Fruit fly (Drosophila melanogaster) whole organism, prepupa: ENCODE results near the gene CG42556.

Source experiments
- Blimp-1 ChIP-seq: fragments of 200-800 bp; sonication (Bioruptor generic); optimal IDR thresholded peaks from 3 replicates; lab custom pipeline; 2017; ENCODE audit warnings: missing biosample characterization, missing genetic modification characterization, mild to moderate bottlenecking, moderate library complexity, missing genetic modification reagents
- CG10631 ChIP-seq: fragments of 200-800 bp; sonication (Bioruptor generic); optimal IDR thresholded peaks from 2 replicates; lab custom pipeline; 2016; ENCODE audit warnings: missing biosample characterization, missing genetic modification characterization
- CG11762 ChIP-seq: fragments of 200-800 bp; sonication (Bioruptor generic); optimal IDR thresholded peaks from 3 replicates; lab custom pipeline; 2016; ENCODE audit warnings: missing biosample characterization, missing genetic modification characterization; ENCODE audit not compliant: insufficient read depth
- CG1621 ChIP-seq: fragments of 200-800 bp; sonication (Bioruptor generic); optimal IDR thresholded peaks from 3 replicates; lab custom pipeline; 2018; ENCODE audit warnings: missing biosample characterization, mild to moderate bottlenecking, missing genetic modification characterization
- CG16779 ChIP-seq: fragments of 200-800 bp; sonication (Bioruptor generic); optimal IDR thresholded peaks from 3 replicates; lab custom pipeline; 2017; ENCODE audit warnings: missing biosample characterization, mild to moderate bottlenecking, missing genetic modification characterization
- CG3032 ChIP-seq: fragments of 200-800 bp; optimal IDR thresholded peaks from 2 replicates; lab custom pipeline; 2019; ENCODE audit warnings: missing biosample characterization, mild to moderate bottlenecking, missing genetic modification characterization, moderate library complexity
- CG31627 ChIP-seq: fragments of 200-800 bp; sonication (Bioruptor generic); optimal IDR thresholded peaks from 3 replicates; lab custom pipeline; 2016; ENCODE audit warnings: missing biosample characterization, missing genetic modification characterization
- CG32006 ChIP-seq: fragments of 200-800 bp; sonication (Bioruptor generic); optimal IDR thresholded peaks from 3 replicates; lab custom pipeline; 2017; ENCODE audit warnings: missing biosample characterization, mild to moderate bottlenecking, missing genetic modification characterization
- CG34406 ChIP-seq: fragments of 200-800 bp; sonication (Bioruptor generic); optimal IDR thresholded peaks from 3 replicates; lab custom pipeline; 2016; ENCODE audit warnings: missing biosample characterization, missing genetic modification characterization
- CG4318 ChIP-seq: fragments of 200-800 bp; sonication (Bioruptor generic); optimal IDR thresholded peaks from 3 replicates; lab custom pipeline; 2017; ENCODE audit warnings: missing biosample characterization, mild to moderate bottlenecking, missing genetic modification characterization
- CG6163 ChIP-seq: fragments of 200-800 bp; sonication (Bioruptor generic); IDR thresholded peaks from 3 replicates; pipeline ENCODE4 v1.3.6; 2022; ENCODE audit warnings: missing biosample characterization, missing genetic modification characterization
- CG6276 ChIP-seq: fragments of 200-800 bp; sonication (Bioruptor generic); optimal IDR thresholded peaks from 2 replicates; lab custom pipeline; 2017; ENCODE audit warnings: missing biosample characterization, mild to moderate bottlenecking, missing genetic modification characterization
- CG6792 ChIP-seq: fragments of 200-800 bp; sonication (Bioruptor generic); optimal IDR thresholded peaks from 3 replicates; lab custom pipeline; 2016; ENCODE audit warnings: missing biosample characterization, missing genetic modification characterization
- CG6854 ChIP-seq: fragments of 200-800 bp; sonication (Bioruptor generic); optimal IDR thresholded peaks from 2 replicates; lab custom pipeline; 2017; ENCODE audit warnings: missing biosample characterization, mild to moderate bottlenecking, missing genetic modification characterization
- CG7368 ChIP-seq: fragments of 200-800 bp; sonication (Bioruptor generic); optimal IDR thresholded peaks from 3 replicates; lab custom pipeline; 2016; ENCODE audit warnings: missing biosample characterization, missing genetic modification characterization
- CG8119 ChIP-seq: fragments of 200-800 bp; sonication (Bioruptor generic); IDR thresholded peaks from 3 replicates; pipeline ENCODE4 v1.3.6; 2022; ENCODE audit warnings: missing biosample characterization, missing genetic modification characterization
- CG8319 ChIP-seq: fragments of 200-800 bp; sonication (Bioruptor generic); optimal IDR thresholded peaks from 3 replicates; lab custom pipeline; 2016; ENCODE audit warnings: missing biosample characterization, missing genetic modification characterization
- CG8632 ChIP-seq: fragments of 200-800 bp; sonication (Bioruptor generic); optimal IDR thresholded peaks from 3 replicates; lab custom pipeline; 2016; ENCODE audit warnings: missing biosample characterization, missing genetic modification characterization
- CG9139 ChIP-seq: fragments of 200-800 bp; sonication (Bioruptor generic); optimal IDR thresholded peaks from 3 replicates; lab custom pipeline; 2017; ENCODE audit warnings: missing biosample characterization, mild to moderate bottlenecking, missing genetic modification characterization
- Eip78C ChIP-seq: fragments of 200-800 bp; sonication (Bioruptor generic); peaks from one replicate; lab custom pipeline; 2016; ENCODE audit warnings: missing biosample characterization, missing genetic modification characterization
- Eip93F ChIP-seq: fragments of 200-800 bp; sonication (Bioruptor generic); optimal IDR thresholded peaks from 2 replicates; lab custom pipeline; 2016; ENCODE audit warnings: missing biosample characterization, mild to moderate bottlenecking, missing genetic modification characterization
- Ets96B ChIP-seq: fragments of 200-800 bp; optimal IDR thresholded peaks from 2 replicates; lab custom pipeline; 2019; ENCODE audit warnings: missing biosample characterization, mild to moderate bottlenecking, missing genetic modification characterization, moderate library complexity
- Gug ChIP-seq: fragments of 200-800 bp; sonication (Bioruptor generic); IDR thresholded peaks from 2 replicates; pipeline ENCODE4 v1.3.6; 2022; ENCODE audit warnings: missing biosample characterization, missing genetic modification characterization
- Hr38 ChIP-seq: sonication (Bioruptor generic); optimal IDR thresholded peaks from 2 replicates; lab custom pipeline; 2016; ENCODE audit warnings: missing biosample characterization, missing genetic modification characterization
- Hr39 ChIP-seq: fragments of 200-800 bp; sonication (Bioruptor generic); optimal IDR thresholded peaks from 2 replicates; lab custom pipeline; 2016; ENCODE audit warnings: missing biosample characterization, missing genetic modification characterization
- Hr4 ChIP-seq: fragments of 200-800 bp; sonication (Bioruptor generic); optimal IDR thresholded peaks from 3 replicates; lab custom pipeline; 2016; ENCODE audit warnings: missing biosample characterization, missing genetic modification characterization
- Lpt ChIP-seq: fragments of 200-800 bp; sonication (Bioruptor generic); optimal IDR thresholded peaks from 3 replicates; lab custom pipeline; 2016; ENCODE audit warnings: missing biosample characterization, missing genetic modification characterization
- Met ChIP-seq: fragments of 200-800 bp; sonication (Bioruptor generic); optimal IDR thresholded peaks from 3 replicates; lab custom pipeline; 2016; ENCODE audit warnings: missing biosample characterization, missing genetic modification characterization
- OdsH ChIP-seq: fragments of 200-800 bp; sonication (Bioruptor generic); optimal IDR thresholded peaks from 3 replicates; lab custom pipeline; 2016; ENCODE audit warnings: missing biosample characterization, missing genetic modification characterization
- Smox ChIP-seq: fragments of 200-800 bp; sonication (Bioruptor generic); optimal IDR thresholded peaks from 3 replicates; lab custom pipeline; 2016; ENCODE audit warnings: missing biosample characterization, missing genetic modification characterization
- Sox102F ChIP-seq: fragments of 200-800 bp; sonication (Bioruptor generic); optimal IDR thresholded peaks from 2 replicates; lab custom pipeline; 2016; ENCODE audit warnings: missing biosample characterization, mild to moderate bottlenecking, missing genetic modification characterization
- Sox15 ChIP-seq: fragments of 200-800 bp; sonication (Bioruptor generic); optimal IDR thresholded peaks from 3 replicates; lab custom pipeline; 2016; ENCODE audit warnings: missing biosample characterization, missing genetic modification characterization
- achi ChIP-seq: fragments of 200-800 bp; sonication (Bioruptor generic); optimal IDR thresholded peaks from 3 replicates; lab custom pipeline; 2016; ENCODE audit warnings: missing biosample characterization, missing genetic modification characterization
- cyc ChIP-seq: fragments of 200-800 bp; sonication (Bioruptor generic); optimal IDR thresholded peaks from 3 replicates; lab custom pipeline; 2016; ENCODE audit warnings: missing biosample characterization, missing genetic modification characterization
- dac ChIP-seq: fragments of 200-800 bp; sonication (Bioruptor generic); optimal IDR thresholded peaks from 2 replicates; lab custom pipeline; 2017; ENCODE audit warnings: missing biosample characterization, mild to moderate bottlenecking, missing genetic modification characterization
- dsx ChIP-seq: fragments of 200-800 bp; optimal IDR thresholded peaks from 3 replicates; lab custom pipeline; 2019; ENCODE audit warnings: missing biosample characterization, mild to moderate bottlenecking, missing genetic modification characterization, moderate library complexity; ENCODE audit not compliant: poor library complexity, severe bottlenecking
- eg ChIP-seq: fragments of 200-800 bp; sonication (Bioruptor generic); IDR thresholded peaks from 3 replicates; pipeline ENCODE4 v1.3.6; 2022; ENCODE audit warnings: missing biosample characterization, missing genetic modification characterization
- fd85E ChIP-seq: fragments of 200-800 bp; sonication (Bioruptor generic); optimal IDR thresholded peaks from 3 replicates; lab custom pipeline; 2016; ENCODE audit warnings: missing biosample characterization, missing genetic modification characterization
- fkh ChIP-seq: fragments of 200-800 bp; sonication (Bioruptor generic); optimal IDR thresholded peaks from 3 replicates; lab custom pipeline; 2017; ENCODE audit warnings: missing biosample characterization, mild to moderate bottlenecking, missing genetic modification characterization, moderate library complexity
- lz ChIP-seq: fragments of 200-800 bp; sonication (Bioruptor generic); optimal IDR thresholded peaks from 3 replicates; lab custom pipeline; 2016; ENCODE audit warnings: missing biosample characterization, missing genetic modification characterization
- net ChIP-seq: fragments of 200-800 bp; sonication (Bioruptor generic); optimal IDR thresholded peaks from 3 replicates; lab custom pipeline; 2016; ENCODE audit warnings: missing biosample characterization, missing genetic modification characterization
- pdm3 ChIP-seq: fragments of 200-800 bp; sonication (Bioruptor generic); optimal IDR thresholded peaks from 3 replicates; lab custom pipeline; 2016; ENCODE audit warnings: missing biosample characterization, missing genetic modification characterization
- salr ChIP-seq, 2 experiments: fragments of 200-800 bp; sonication (Bioruptor generic); optimal IDR thresholded peaks; 3 replicates each; lab custom pipeline; 2016 to 2018; ENCODE audit warnings: missing biosample characterization in 2 of 2, missing genetic modification characterization in 2 of 2, mild to moderate bottlenecking in 1 of 2
- spab ChIP-seq: fragments of 200-800 bp; sonication (Bioruptor generic); optimal IDR thresholded peaks from 2 replicates; lab custom pipeline; 2017; ENCODE audit warnings: missing biosample characterization, mild to moderate bottlenecking, missing genetic modification characterization, missing genetic modification reagents
- ss ChIP-seq, 2 experiments: fragments of 200-800 bp; sonication (Bioruptor generic); optimal IDR thresholded peaks; 2 replicates in 1 of 2; 3 replicates in 1 of 2; lab custom pipeline; 2017 to 2018; ENCODE audit warnings: mild to moderate bottlenecking in 2 of 2, missing biosample characterization in 2 of 2, missing genetic modification characterization in 2 of 2, moderate library complexity in 1 of 2
- svp ChIP-seq: fragments of 200-800 bp; sonication (Bioruptor generic); peaks from one replicate; lab custom pipeline; 2016; ENCODE audit warnings: missing biosample characterization, missing genetic modification characterization
- topi ChIP-seq: fragments of 200-800 bp; sonication (Bioruptor generic); optimal IDR thresholded peaks from 3 replicates; lab custom pipeline; 2016; ENCODE audit warnings: missing biosample characterization, missing genetic modification characterization
- vri ChIP-seq: fragments of 200-800 bp; sonication (Bioruptor generic); optimal IDR thresholded peaks from 3 replicates; lab custom pipeline; 2016; ENCODE audit warnings: missing biosample characterization, mild to moderate bottlenecking, missing genetic modification characterization

Gene CG42556

DNA sequence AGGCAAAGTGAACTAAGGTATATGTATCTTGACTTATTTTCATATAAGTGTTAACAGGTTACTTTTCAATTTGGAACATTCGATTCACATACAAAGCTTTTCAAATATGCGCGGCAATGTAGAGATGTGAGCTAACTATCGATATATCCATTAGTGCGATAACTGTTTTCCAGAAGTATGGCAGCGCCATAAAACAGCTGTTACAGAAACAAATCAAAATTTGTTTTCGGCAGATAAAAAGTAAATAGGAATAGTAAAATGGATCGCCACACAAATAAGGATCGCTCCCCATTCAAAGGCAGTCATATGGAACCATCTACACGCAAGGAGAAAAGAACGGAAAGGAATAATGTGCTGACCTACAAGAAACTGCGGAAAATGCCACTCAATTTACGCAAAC is 10.4 kb upstream of the CG42556 start, which contains the start of the genes CG32832, CG31743 and CG34313:
TSS of gene CG32832 (minus strand) at position 3 of the 400 bp plus-strand sequence.
TSS of gene CG31743 (plus strand) at position 230 of the 400 bp plus-strand sequence.
TSS of gene CG34313 (plus strand) at position 230 of the 400 bp plus-strand sequence.
- TF ChIP-seq CG34406 (GFP tag; lab: Kevin White, UChicago) = no peak
- TF ChIP-seq CG1621 = no peak
- no peak for TF ChIP-seq dsx (GFP tag; lab: Kevin White, UChicago)
- TF ChIP-seq CG16779 (tag; lab: Kevin White, UChicago) = no peak
- no peak for TF ChIP-seq Eip93F
- no peak for TF ChIP-seq eg (GFP tag; lab: Robert Waterston, UW)
- no peak for TF ChIP-seq Met (GFP tag; lab: Kevin White, UChicago)
- TF ChIP-seq Gug (GFP tag; lab: Robert Waterston, UW) = no peak
- no peak for TF ChIP-seq dac (GFP tag; lab: Kevin White, UChicago)
- TF ChIP-seq CG10631 (GFP tag; lab: Kevin White, UChicago) = no peak
- no peak for TF ChIP-seq CG8119
- TF ChIP-seq achi (GFP tag; lab: Kevin White, UChicago) = no peak

dm6 chr2L:16880930-16881329 is 8.8 kb upstream of the CG42556 start:
- TF ChIP-seq Hr4 (no peak), CG6276 (GFP tag; lab: Kevin White, UChicago) (no peak), Eip78C (GFP tag; lab: Kevin White, UChicago) (peak; percentile 78), Smox (GFP tag; lab: Kevin White, UChicago) (no peak), CG32006 (no peak), CG4318 (no peak), pdm3 (GFP tag; lab: Kevin White, UChicago) (no peak), Sox102F (GFP tag; lab: Kevin White, UChicago) (no peak), CG6163 (peak; percentile 59), dsx (GFP tag; lab: Kevin White, UChicago) (peak; percentile 18), dac (GFP tag; lab: Kevin White, UChicago) (no peak), vri (GFP tag; lab: Kevin White, UChicago) (no peak), Hr38 (no peak), fd85E (no peak), CG8632 (GFP tag; lab: Kevin White, UChicago) (no peak), Lpt (GFP tag; lab: Kevin White, UChicago) (peak; percentile 11), eg (GFP tag; lab: Robert Waterston, UW) (no peak; the same call in 2 of the 3 replicates), CG11762 (GFP tag; lab: Kevin White, UChicago) (no peak), CG16779 (tag; lab: Kevin White, UChicago) (no peak), Blimp-1 (GFP tag; lab: Kevin White, UChicago) (no peak), net (GFP tag; lab: Kevin White, UChicago) (peak; percentile 33), lz (GFP tag; lab: Kevin White, UChicago) (peak; percentile 16), CG3032 (tag; lab: Kevin White, UChicago) (no peak), svp (peak; percentile 92), Gug (GFP tag; lab: Robert Waterston, UW) (no peak), CG34406 (GFP tag; lab: Kevin White, UChicago) (no peak), Ets96B (tag; lab: Kevin White, UChicago) (no peak), CG7368 (GFP tag; lab: Kevin White, UChicago) (no peak), Sox15 (GFP tag; lab: Kevin White, UChicago) (no peak), fkh (GFP tag; lab: Kevin White, UChicago) (no peak), CG8319 (GFP tag; lab: Kevin White, UChicago) (no peak), CG1621 (peak; percentile 30), OdsH (GFP tag; lab: Kevin White, UChicago) (no peak), CG6792 (no peak), CG10631 (GFP tag; lab: Kevin White, UChicago) (no peak), Met (GFP tag; lab: Kevin White, UChicago) (no peak), CG6854 (GFP tag; lab: Kevin White, UChicago) (peak; percentile 63), Hr39 (no peak), Eip93F (no peak), achi (GFP tag; lab: Kevin White, UChicago) (no peak), topi (no peak), ss (GFP tag; optimal IDR thresholded peaks at IDR 0.05; lab: Kevin White, UChicago) (peak in 1 of 2 experiments; percentile 22), salr (GFP tag; optimal IDR thresholded peaks at IDR 0.05; lab: Kevin White, UChicago) (no peak), CG31627 (GFP tag; lab: Kevin White, UChicago) (no peak), cyc (no peak), spab (GFP tag; lab: Kevin White, UChicago) (no peak), CG9139 (no peak)
